Worm (Caenorhabditis elegans) whole organism, midembryonic: ENCODE measurements around the gene tig-3.

Experiments used
- T22C8.4 ChIP-seq: fragments of 200-800 bp; sonication (Bioruptor generic); IDR thresholded peaks from 2 replicates; pipeline ENCODE4 v1.3.6; 2022; ENCODE audit warnings: missing genetic modification characterization, missing compliant biosample characterization
- flt-1 ChIP-seq: fragments of 200-800 bp; sonication (Bioruptor generic); IDR thresholded peaks from 2 replicates; pipeline ENCODE4 v1.3.6; 2022; ENCODE audit warnings: missing genetic modification characterization, missing compliant biosample characterization
- med-1 ChIP-seq: sonication (generic microtip); optimal IDR thresholded peaks from 2 replicates; lab custom pipeline; 2017; ENCODE audit warnings: missing genetic modification characterization, mild to moderate bottlenecking, missing compliant biosample characterization, antibody characterized with exemption, missing genetic modification reagents; ENCODE audit not compliant: insufficient read depth
- tab-1 ChIP-seq: fragments of 200-800 bp; sonication (Bioruptor generic); IDR thresholded peaks from 2 replicates; pipeline ENCODE4 v1.3.6; 2022; ENCODE audit warnings: missing genetic modification characterization, missing compliant biosample characterization
- ztf-29 ChIP-seq: fragments of 200-800 bp; sonication (Bioruptor generic); IDR thresholded peaks from 2 replicates; pipeline ENCODE4 v1.3.6; 2022; ENCODE audit warnings: missing genetic modification reagents, missing genetic modification characterization, missing compliant biosample characterization

- TF ChIP-seq flt-1 (GFP tag; lab: Robert Waterston, UW), result no peak
- no peak for TF ChIP-seq med-1 (GFP tag; lab: Kevin White, UChicago)
- no peak for TF ChIP-seq tab-1 (GFP tag; lab: Robert Waterston, UW)
- no peak for TF ChIP-seq ztf-29 (GFP tag; lab: Robert Waterston, UW)
- TF ChIP-seq T22C8.4 (GFP tag; lab: Robert Waterston, UW), result no peak
These were observed 56.2 kb downstream of the tig-3 start for ce11 chrII:15195346-15195745.
